Worm (Caenorhabditis elegans) whole organism, late embryonic: ENCODE data around the gene fbxa-82.

Source experiments
- C08G9.2 ChIP-seq: sonication (generic microtip); optimal IDR thresholded peaks from 2 replicates; lab custom pipeline; 2016; ENCODE audit warnings: mild to moderate bottlenecking, missing genetic modification characterization, moderate library complexity, missing compliant biosample characterization
- C38D4.7 ChIP-seq: fragments of 200-800 bp; sonication (Bioruptor generic); optimal IDR thresholded peaks from 2 replicates; lab custom pipeline; 2018; ENCODE audit warnings: mild to moderate bottlenecking, missing genetic modification characterization, moderate library complexity, missing compliant biosample characterization
- F13H6.1 ChIP-seq: sonication (generic microtip); optimal IDR thresholded peaks from 2 replicates; lab custom pipeline; 2016; ENCODE audit warnings: missing genetic modification characterization, missing compliant biosample characterization
- K02D7.2 ChIP-seq: sonication (generic microtip); optimal IDR thresholded peaks from 2 replicates; lab custom pipeline; 2017; ENCODE audit warnings: mild to moderate bottlenecking, missing genetic modification characterization, missing compliant biosample characterization
- K09A11.1 ChIP-seq: sonication (generic microtip); optimal IDR thresholded peaks from 2 replicates; lab custom pipeline; 2017; ENCODE audit warnings: antibody characterized with exemption, mild to moderate bottlenecking, missing genetic modification characterization, missing compliant biosample characterization; ENCODE audit not compliant: insufficient read depth
- ahr-1 ChIP-seq: sonication (generic microtip); optimal IDR thresholded peaks from 2 replicates; lab custom pipeline; 2016; ENCODE audit warnings: missing genetic modification characterization, missing compliant biosample characterization
- ceh-18 ChIP-seq: sonication (generic microtip); optimal IDR thresholded peaks from 2 replicates; lab custom pipeline; 2016; ENCODE audit warnings: missing genetic modification characterization, missing compliant biosample characterization
- ceh-2 ChIP-seq: sonication (generic microtip); optimal IDR thresholded peaks from 2 replicates; lab custom pipeline; 2016; ENCODE audit warnings: missing genotype, missing genetic modification characterization, missing compliant biosample characterization
- ceh-30 ChIP-seq: fragments of 150-350 bp; optimal IDR thresholded peaks from 2 replicates; lab custom pipeline; 2014; ENCODE audit warnings: missing biosample characterization, missing genetic modification characterization
- ceh-34 ChIP-seq: sonication (generic microtip); optimal IDR thresholded peaks from 2 replicates; lab custom pipeline; 2016; ENCODE audit warnings: mild to moderate bottlenecking, missing genetic modification characterization, missing compliant biosample characterization
- ceh-6 ChIP-seq: fragments of 200-800 bp; sonication (Bioruptor generic); optimal IDR thresholded peaks from 2 replicates; lab custom pipeline; 2018; ENCODE audit warnings: mild to moderate bottlenecking, missing genetic modification characterization, missing compliant biosample characterization
- ceh-9 ChIP-seq: sonication (generic microtip); optimal IDR thresholded peaks from 2 replicates; lab custom pipeline; 2016; ENCODE audit warnings: mild to moderate bottlenecking, missing genetic modification characterization, inconsistent platforms, missing compliant biosample characterization
- che-1 ChIP-seq: sonication (generic microtip); optimal IDR thresholded peaks from 2 replicates; lab custom pipeline; 2016; ENCODE audit warnings: mild to moderate bottlenecking, missing genetic modification characterization, missing compliant biosample characterization
- dmd-4 ChIP-seq: sonication (generic microtip); optimal IDR thresholded peaks from 2 replicates; lab custom pipeline; 2016; ENCODE audit warnings: borderline replicate concordance, missing genetic modification characterization, missing compliant biosample characterization
- elt-2 ChIP-seq: sonication (generic microtip); optimal IDR thresholded peaks from 2 replicates; lab custom pipeline; 2016; ENCODE audit warnings: missing genetic modification reagents, missing genetic modification characterization, missing compliant biosample characterization
- elt-4 ChIP-seq: sonication (generic microtip); optimal IDR thresholded peaks from 2 replicates; lab custom pipeline; 2016; ENCODE audit warnings: missing genetic modification characterization, missing compliant biosample characterization
- ets-4 ChIP-seq: sonication (generic microtip); optimal IDR thresholded peaks from 2 replicates; lab custom pipeline; 2016; ENCODE audit warnings: missing genetic modification characterization, missing compliant biosample characterization
- fax-1 ChIP-seq: sonication (generic microtip); optimal IDR thresholded peaks from 2 replicates; lab custom pipeline; 2016; ENCODE audit warnings: missing genotype, missing genetic modification characterization, missing compliant biosample characterization
- fkh-10 ChIP-seq: fragments of 150-350 bp; optimal IDR thresholded peaks from 2 replicates; lab custom pipeline; 2014; ENCODE audit warnings: missing biosample characterization, missing genetic modification reagents, missing genetic modification characterization
- hlh-15 ChIP-seq: sonication (generic microtip); optimal IDR thresholded peaks from 2 replicates; lab custom pipeline; 2016; ENCODE audit warnings: missing genetic modification characterization, missing compliant biosample characterization
- hlh-30 ChIP-seq: sonication (generic microtip); optimal IDR thresholded peaks from 2 replicates; lab custom pipeline; 2017; ENCODE audit warnings: antibody characterized with exemption, missing genetic modification characterization, missing compliant biosample characterization; ENCODE audit not compliant: insufficient read depth
- hlh-8 ChIP-seq: sonication (generic microtip); optimal IDR thresholded peaks from 2 replicates; lab custom pipeline; 2016; ENCODE audit warnings: missing genotype, missing genetic modification characterization, missing compliant biosample characterization
- lin-11 ChIP-seq: fragments of 200-800 bp; sonication (Bioruptor generic); optimal IDR thresholded peaks from 2 replicates; lab custom pipeline; 2018; ENCODE audit warnings: mild to moderate bottlenecking, missing genetic modification characterization, missing compliant biosample characterization
- mec-3 ChIP-seq: sonication (generic microtip); optimal IDR thresholded peaks from 2 replicates; lab custom pipeline; 2016; ENCODE audit warnings: borderline replicate concordance, missing genetic modification characterization, missing compliant biosample characterization
- nhr-11 ChIP-seq: fragments of 150-350 bp; optimal IDR thresholded peaks from 2 replicates; lab custom pipeline; 2014; ENCODE audit warnings: missing biosample characterization, missing genetic modification characterization
- nhr-232 ChIP-seq: sonication (generic microtip); optimal IDR thresholded peaks from 2 replicates; lab custom pipeline; 2016; ENCODE audit warnings: missing genetic modification characterization, missing compliant biosample characterization
- odd-2 ChIP-seq: sonication (generic microtip); optimal IDR thresholded peaks from 2 replicates; lab custom pipeline; 2017; ENCODE audit warnings: antibody characterized with exemption, mild to moderate bottlenecking, missing genetic modification characterization, missing compliant biosample characterization
- pat-9 ChIP-seq: fragments of 200-800 bp; sonication (Bioruptor generic); optimal IDR thresholded peaks from 2 replicates; lab custom pipeline; 2018; ENCODE audit warnings: mild to moderate bottlenecking, missing genetic modification characterization, moderate library complexity, missing compliant biosample characterization
- pha-4 ChIP-seq: fragments of 150-350 bp; optimal IDR thresholded peaks from 2 replicates; lab custom pipeline; 2018; ENCODE audit warnings: missing biosample characterization, missing genetic modification reagents, missing genetic modification characterization
- pqm-1 ChIP-seq: sonication (generic microtip); optimal IDR thresholded peaks from 2 replicates; lab custom pipeline; 2016; ENCODE audit warnings: missing genetic modification characterization, missing compliant biosample characterization
- pros-1 ChIP-seq: fragments of 150-350 bp; optimal IDR thresholded peaks from 2 replicates; lab custom pipeline; 2014; ENCODE audit warnings: missing biosample characterization, missing genetic modification reagents, missing genetic modification characterization
- sox-4 ChIP-seq: sonication (generic microtip); optimal IDR thresholded peaks from 2 replicates; lab custom pipeline; 2017; ENCODE audit warnings: mild to moderate bottlenecking, missing genetic modification characterization, inconsistent platforms, missing compliant biosample characterization
- unc-42 ChIP-seq: sonication (generic microtip); optimal IDR thresholded peaks from 2 replicates; lab custom pipeline; 2016; ENCODE audit warnings: missing genotype, missing genetic modification characterization, missing compliant biosample characterization
- unc-55 ChIP-seq: sonication (generic microtip); optimal IDR thresholded peaks from 2 replicates; lab custom pipeline; 2017; ENCODE audit warnings: missing biosample characterization, missing genetic modification reagents, missing genetic modification characterization
- unc-86 ChIP-seq: sonication (generic microtip); optimal IDR thresholded peaks from 2 replicates; lab custom pipeline; 2016; ENCODE audit warnings: missing genetic modification characterization, missing compliant biosample characterization
- zip-5 ChIP-seq: sonication (generic microtip); optimal IDR thresholded peaks from 2 replicates; lab custom pipeline; 2016; ENCODE audit warnings: missing genetic modification characterization, missing compliant biosample characterization

The fbxa-82 gene

ce11 chrV:15090457-15090856 lies 38.1 kb upstream of the fbxa-82 start, which contains the start of gene C01G10.17:
Gene C01G10.17 (plus strand): TSS chrV:15090757.
- no peak for TF ChIP-seq hlh-8 (tag; lab: Kevin White, UChicago)
- no peak for TF ChIP-seq ets-4 (tag; lab: Kevin White, UChicago)
- no peak for TF ChIP-seq lin-11
- TF ChIP-seq che-1 (tag; lab: Kevin White, UChicago), result no peak
- no peak for TF ChIP-seq elt-4 (tag; lab: Kevin White, UChicago)
- TF ChIP-seq ceh-9, result no peak
- TF ChIP-seq fax-1 (tag; lab: Kevin White, UChicago), result no peak
- TF ChIP-seq dmd-4, result no peak
- no peak for TF ChIP-seq pqm-1
- no peak for TF ChIP-seq fkh-10
- no peak for TF ChIP-seq ahr-1 (tag; lab: Kevin White, UChicago)
- no peak for TF ChIP-seq elt-2 (tag; lab: Kevin White, UChicago)
- TF ChIP-seq ceh-2 (tag; lab: Kevin White, UChicago), result no peak
- TF ChIP-seq pha-4 (tag; lab: Kevin White, UChicago), result no peak
- no peak for TF ChIP-seq ceh-6 (GFP tag; lab: Kevin White, UChicago)
- no peak for TF ChIP-seq sox-4 (tag; lab: Kevin White, UChicago)
- TF ChIP-seq ceh-34 (tag; lab: Kevin White, UChicago), result no peak
- TF ChIP-seq, all 69 proteins: peak for 0

ce11 chrV:15089438-15089837 lies 37.1 kb upstream of the fbxa-82 start, which contains the start of the genes C01G10.5 and C01G10.4:
Gene C01G10.5 (minus strand): TSS chrV:15089538.
Gene C01G10.4 (plus strand): TSS chrV:15089740.
- TF ChIP-seq C08G9.2, result no peak
- no peak for TF ChIP-seq ceh-6 (GFP tag; lab: Kevin White, UChicago)
- TF ChIP-seq ceh-30, result no peak
- TF ChIP-seq hlh-30 (tag; lab: Kevin White, UChicago), result no peak
- TF ChIP-seq hlh-15 (tag; lab: Kevin White, UChicago), result no peak
- no peak for TF ChIP-seq zip-5 (tag; lab: Kevin White, UChicago)
- TF ChIP-seq unc-42 (tag; lab: Kevin White, UChicago), result no peak
- no peak for TF ChIP-seq odd-2 (tag; lab: Kevin White, UChicago)
- TF ChIP-seq K09A11.1 (tag; lab: Kevin White, UChicago), result no peak
- no peak for TF ChIP-seq unc-55
- TF ChIP-seq mec-3 (tag; lab: Kevin White, UChicago), result no peak
- no peak for TF ChIP-seq K02D7.2 (tag; lab: Kevin White, UChicago)
- no peak for TF ChIP-seq elt-2 (tag; lab: Kevin White, UChicago)
- no peak for TF ChIP-seq unc-86 (tag; lab: Kevin White, UChicago)
- no peak for TF ChIP-seq che-1 (tag; lab: Kevin White, UChicago)

ce11 chrV:15088613-15089012 lies 36.3 kb upstream of the fbxa-82 start, which contains the start of gene C01G10.18:
Gene C01G10.18 (minus strand): TSS chrV:15088713.
- TF ChIP-seq ets-4 (tag; lab: Kevin White, UChicago) (no peak), nhr-11 (no peak)

ce11 chrV:15087207-15087706 lies 34.9 kb upstream of the fbxa-82 start, which contains the start of the genes C01G10.15 and C01G10.6:
Gene C01G10.15 (minus strand): TSS chrV:15087307.
Gene C01G10.6 (plus strand): TSS chrV:15087656.
- TF ChIP-seq nhr-11, result no peak
- TF ChIP-seq C08G9.2, result no peak
- TF ChIP-seq F13H6.1 (tag; lab: Kevin White, UChicago), result no peak
- TF ChIP-seq hlh-8 (tag; lab: Kevin White, UChicago), result no peak
- TF ChIP-seq nhr-232, result no peak
- TF ChIP-seq ceh-18 (tag; lab: Kevin White, UChicago), result no peak
- TF ChIP-seq ceh-2 (tag; lab: Kevin White, UChicago), result no peak
- no peak for TF ChIP-seq C38D4.7 (GFP tag; lab: Kevin White, UChicago)
- no peak for TF ChIP-seq pat-9 (tag; lab: Kevin White, UChicago)
- TF ChIP-seq pros-1 (tag; lab: Kevin White, UChicago), result no peak
- TF ChIP-seq hlh-30 (tag; lab: Kevin White, UChicago), result no peak
- TF ChIP-seq ahr-1 (tag; lab: Kevin White, UChicago), result no peak
- no peak for TF ChIP-seq K02D7.2 (tag; lab: Kevin White, UChicago)
- TF ChIP-seq che-1 (tag; lab: Kevin White, UChicago), result no peak
- no peak for TF ChIP-seq ceh-9
